Fruit fly (Drosophila melanogaster): ENCODE measurements around the gene GILT3.
A peak's percentile ranks its signal among the peaks of the same experiment; 100 is the strongest.

GILT3 gene

DNA sequence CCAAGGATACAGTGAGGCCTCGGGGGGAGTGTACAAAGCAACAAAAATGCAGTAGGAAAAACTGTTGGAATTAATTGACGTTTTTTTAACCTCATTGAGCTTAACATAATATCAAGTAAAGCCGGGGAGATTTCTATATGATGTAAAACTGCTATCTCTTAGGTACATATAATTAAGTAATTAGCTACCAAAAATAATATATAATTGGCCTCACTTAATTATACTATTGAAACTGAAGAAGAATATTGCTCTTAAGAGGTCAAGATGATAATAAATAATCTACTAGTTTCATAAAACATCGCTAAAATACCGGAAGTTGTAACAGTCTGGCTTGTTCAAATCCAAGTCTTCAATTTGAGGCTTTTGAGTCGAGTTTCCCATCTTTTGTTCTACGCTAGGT lies 9.7 kb upstream of the GILT3 start:
- no peak for TF ChIP-seq noc (tag; optimal IDR thresholded peaks at IDR 0.05)

DNA sequence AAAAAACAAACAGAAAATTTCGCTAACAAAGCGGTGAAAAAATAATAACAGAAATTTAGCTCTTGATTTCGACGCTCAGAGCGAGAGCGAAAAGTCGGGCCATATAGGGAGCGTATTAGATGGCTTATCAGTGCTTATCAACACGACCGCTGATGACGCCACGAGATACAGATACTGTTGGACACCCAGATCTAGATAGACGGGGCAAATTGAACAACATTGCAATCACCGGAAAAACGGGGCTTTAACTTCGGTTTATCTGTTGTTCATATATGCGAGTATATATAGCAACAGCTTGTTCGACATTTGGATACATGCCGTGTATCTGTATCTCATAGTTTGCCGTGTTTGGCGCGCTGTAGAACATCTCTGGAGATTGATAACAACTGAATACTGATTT lies 8.6 kb upstream of the GILT3 start:
- TF ChIP-seq noc (tag; optimal IDR thresholded peaks at IDR 0.05), result peak; percentile 9

dm6 chr3R:23669401-23670216 lies 7.5 kb upstream of the GILT3 start, which contains the start of gene CG31145:
CG31145 (minus strand) TSS chr3R:23669659.
- peak; percentile 99 for TF ChIP-seq noc (tag; optimal IDR thresholded peaks at IDR 0.05)

DNA sequence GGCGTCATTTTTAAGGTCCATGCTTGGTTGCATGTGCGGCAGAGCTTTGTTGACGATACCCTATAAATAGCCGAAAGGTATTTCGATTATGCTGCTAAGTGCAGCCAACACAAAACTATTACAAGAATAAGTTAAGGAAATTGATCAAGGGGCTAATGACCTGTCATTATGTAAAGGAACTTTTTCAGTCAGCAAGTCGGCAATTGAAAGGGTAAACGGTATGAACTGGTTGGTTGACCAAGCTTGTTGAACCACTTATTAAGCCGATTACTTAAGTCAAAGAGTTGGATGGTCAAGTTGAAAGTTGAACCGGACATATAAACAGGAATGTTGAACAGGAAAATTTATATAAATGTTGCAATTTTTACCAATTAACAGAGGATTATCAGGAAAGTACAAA lies 4.1 kb upstream of the GILT3 start:
- TF ChIP-seq noc (tag; optimal IDR thresholded peaks at IDR 0.05), result no peak

dm6 chr3R:23674369-23674768 lies 2.8 kb upstream of the GILT3 start:
- TF ChIP-seq noc (tag; optimal IDR thresholded peaks at IDR 0.05), result no peak

DNA sequence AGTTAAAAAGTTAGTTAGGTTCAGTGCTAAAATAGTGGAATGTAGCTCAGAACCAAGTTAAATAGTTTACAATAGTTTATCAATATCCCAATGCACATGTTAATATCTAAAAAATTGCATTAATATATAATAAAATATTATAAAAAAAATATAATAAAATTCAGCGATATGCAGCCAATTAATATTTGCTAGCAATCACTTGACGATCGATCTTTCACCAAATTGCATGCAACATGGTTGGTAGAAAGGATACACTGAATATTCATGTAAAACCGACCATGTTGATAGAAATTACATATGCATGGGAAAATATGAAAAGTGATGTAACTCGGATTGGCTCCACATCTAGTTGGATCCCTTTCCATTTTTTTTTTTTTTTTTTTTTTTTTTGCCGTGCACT lies 1.5 kb upstream of the GILT3 start:
- TF ChIP-seq noc (tag; optimal IDR thresholded peaks at IDR 0.05), result no peak

DNA sequence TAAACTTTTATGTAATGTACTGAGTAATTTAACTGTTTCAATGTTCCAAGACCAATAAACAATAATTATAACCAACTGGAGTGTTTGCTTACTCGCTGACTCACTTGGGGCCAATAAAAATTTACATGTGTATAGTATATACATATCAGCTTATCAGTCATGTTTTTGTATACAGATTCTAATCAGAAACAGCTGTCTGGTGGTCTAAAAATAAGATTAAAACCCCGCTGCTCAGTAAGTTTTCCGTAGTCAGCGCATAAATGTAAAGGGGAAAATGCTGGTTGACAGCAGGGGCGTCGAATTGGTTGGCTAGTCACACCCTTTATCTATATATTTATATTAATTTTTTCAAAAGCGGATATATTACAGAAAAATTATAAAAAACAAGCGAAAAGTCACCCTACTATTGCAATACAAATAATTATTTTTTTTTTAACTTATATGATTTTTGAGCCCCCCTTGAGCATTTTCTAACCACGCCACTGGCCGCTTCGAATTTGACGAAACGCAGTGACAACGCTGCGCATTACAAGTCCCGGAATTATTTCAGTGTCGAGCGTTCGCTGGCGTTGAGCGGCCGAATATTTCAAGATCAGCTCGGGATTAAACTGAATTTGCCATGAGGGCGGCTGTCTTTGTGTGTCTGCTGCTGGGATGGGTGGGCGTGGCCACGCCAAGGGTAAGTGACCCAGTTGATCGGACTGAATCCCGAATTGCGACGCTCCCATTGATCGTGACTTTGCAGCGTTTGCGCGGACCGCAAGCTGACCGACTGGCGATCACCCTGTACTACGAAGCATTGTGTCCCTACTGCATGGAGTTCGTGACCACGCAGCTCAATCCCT lies 1.4 kb downstream of the GILT3 start, which contains the start of gene GILT2:
Gene GILT2 (plus strand): TSS at position 547 of the 845 bp plus-strand sequence.
- peak; percentile 89 for TF ChIP-seq noc (tag; optimal IDR thresholded peaks at IDR 0.05)

DNA sequence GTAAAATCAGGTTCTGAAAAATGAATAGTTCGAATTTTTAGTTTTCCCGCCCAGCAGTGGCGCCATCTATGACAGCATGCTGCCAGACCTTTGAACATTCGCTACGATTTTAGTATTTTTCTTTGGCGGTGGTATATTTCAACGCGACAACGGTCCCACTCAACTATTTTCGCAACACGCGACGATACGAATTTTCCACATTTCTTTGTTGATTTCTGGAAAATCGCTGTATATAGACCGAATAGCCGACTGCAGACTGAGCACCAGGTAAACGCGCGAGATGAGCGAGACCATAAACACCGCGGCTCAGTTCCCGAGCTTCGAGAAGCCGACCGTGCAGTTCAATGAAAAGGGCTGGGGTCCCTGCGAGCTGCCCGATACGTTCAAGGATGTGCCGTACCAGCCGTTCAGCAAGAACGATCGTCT lies 2.8 kb downstream of the GILT3 start, which contains the start of gene eIF3d1:
Gene eIF3d1 (plus strand): TSS at position 129 of the 426 bp plus-strand sequence.
- peak; percentile 18 for TF ChIP-seq noc (tag; optimal IDR thresholded peaks at IDR 0.05)

- no peak for TF ChIP-seq noc (tag; optimal IDR thresholded peaks at IDR 0.05)
Observed at dm6 chr3R:23682203-23682602, 5.0 kb downstream of the GILT3 start, which contains the start of gene CG16710. CG16710 (plus strand) TSS chr3R:23682503.

dm6 chr3R:23683757-23684156 lies 6.6 kb downstream of the GILT3 start, which contains the start of gene CG18754:
CG18754 (plus strand) TSS chr3R:23684057.
- no peak for TF ChIP-seq noc (tag; optimal IDR thresholded peaks at IDR 0.05)

DNA sequence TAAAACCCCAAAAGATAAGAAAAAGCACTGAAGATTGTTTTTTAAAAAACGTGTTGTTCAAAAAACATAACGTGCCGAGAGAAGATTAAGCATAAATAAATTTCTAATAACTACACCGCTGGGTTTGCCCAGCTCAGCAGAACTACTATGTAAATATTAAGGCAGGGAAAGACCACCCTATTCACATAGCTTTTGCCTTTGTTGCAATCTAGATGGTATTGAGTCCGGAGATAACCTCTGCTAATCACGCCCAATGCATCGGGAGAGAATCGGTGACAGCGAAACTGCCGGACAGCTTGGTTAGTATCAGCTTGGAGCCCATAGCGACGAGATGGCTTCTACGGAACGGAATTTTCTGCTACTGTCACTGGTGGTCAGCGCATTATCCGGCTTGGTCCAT lies 8.8 kb downstream of the GILT3 start, which contains the start of gene SPE:
Gene SPE (plus strand): TSS at position 301 of the 400 bp plus-strand sequence.
- TF ChIP-seq noc (tag; optimal IDR thresholded peaks at IDR 0.05), result no peak

dm6 chr3R:23686924-23687323 lies 9.8 kb downstream of the GILT3 start:
- TF ChIP-seq noc (tag; optimal IDR thresholded peaks at IDR 0.05), result no peak

dm6 chr3R:23694579-23695033 lies 17.4 kb downstream of the GILT3 start, which contains the start of gene CG10254:
CG10254 (minus strand) TSS chr3R:23694983.
- no peak for TF ChIP-seq noc (tag; optimal IDR thresholded peaks at IDR 0.05)

dm6 chr3R:23696145-23696544 lies 19.0 kb downstream of the GILT3 start, which contains the start of gene CG10252:
CG10252 (minus strand) TSS chr3R:23696245.
- TF ChIP-seq noc (tag; optimal IDR thresholded peaks at IDR 0.05), result no peak

dm6 chr3R:23698835-23699234 lies 21.7 kb downstream of the GILT3 start, which contains the start of gene prt:
prt (minus strand) TSS chr3R:23699027.
- TF ChIP-seq noc (tag; optimal IDR thresholded peaks at IDR 0.05), result no peak

dm6 chr3R:23700304-23700767 lies 23.2 kb downstream of the GILT3 start, which contains the start of the genes CG31468 and Gba1a:
CG31468 (minus strand) TSS chr3R:23700354.
Gba1a (plus strand) TSS chr3R:23700621.
- no peak for TF ChIP-seq noc (tag; optimal IDR thresholded peaks at IDR 0.05)
